Worm (Caenorhabditis elegans) whole organism, L1 larva: ENCODE results near the gene rab-14.

Source experiments
- Y116A8C.19 ChIP-seq: sonication (generic microtip); optimal IDR thresholded peaks from 2 replicates; lab custom pipeline; 2016; ENCODE audit warnings: missing compliant biosample characterization, missing genetic modification characterization, borderline replicate concordance
- aly-2 ChIP-seq: fragments of 150-350 bp; optimal IDR thresholded peaks from 2 replicates; lab custom pipeline; 2014; ENCODE audit warnings: missing biosample characterization, missing genetic modification characterization
- blmp-1 ChIP-seq: fragments of 150-350 bp; optimal IDR thresholded peaks from 2 replicates; lab custom pipeline; 2014; ENCODE audit warnings: missing biosample characterization, missing genetic modification characterization
- ceh-63 ChIP-seq: fragments of 200-800 bp; sonication (Bioruptor generic); optimal IDR thresholded peaks from 2 replicates; lab custom pipeline; 2018; ENCODE audit warnings: mild to moderate bottlenecking, missing genetic modification characterization, missing compliant biosample characterization
- ceh-8 ChIP-seq: fragments of 200-800 bp; sonication (Bioruptor generic); optimal IDR thresholded peaks from 2 replicates; lab custom pipeline; 2018; ENCODE audit warnings: mild to moderate bottlenecking, missing genetic modification characterization, moderate library complexity, missing compliant biosample characterization
- ceh-88 ChIP-seq: fragments of 200-800 bp; sonication (Bioruptor generic); IDR thresholded peaks from 2 replicates; pipeline ENCODE4 v1.3.6; 2022; ENCODE audit warnings: missing genetic modification characterization, missing compliant biosample characterization
- ceh-90 ChIP-seq: sonication (generic microtip); optimal IDR thresholded peaks from 2 replicates; lab custom pipeline; 2016; ENCODE audit warnings: missing genetic modification characterization, missing compliant biosample characterization
- dsc-1 ChIP-seq: sonication (generic microtip); optimal IDR thresholded peaks from 2 replicates; lab custom pipeline; 2016; ENCODE audit warnings: mild to moderate bottlenecking, missing genetic modification characterization, missing compliant biosample characterization
- efl-1 ChIP-seq, 4 experiments: fragments of 150-350 bp; optimal IDR thresholded peaks in 3 of 4; peaks in 1 of 4; 1 replicate in 1 of 4; 2 replicates in 3 of 4; lab custom pipeline; 2014; ENCODE audit warnings: missing biosample characterization in 2 of 4, missing genetic modification characterization in 2 of 4, missing genetic modification reagents in 2 of 4
- egl-13 ChIP-seq: sonication (generic microtip); optimal IDR thresholded peaks from 2 replicates; lab custom pipeline; 2016; ENCODE audit warnings: missing genotype, missing genetic modification reagents, missing genetic modification characterization, missing compliant biosample characterization
- egl-27 ChIP-seq, 2 experiments: fragments of 150-350 bp in 1 of 2; sonication (generic microtip); optimal IDR thresholded peaks; 3 replicates each; lab custom pipeline; 2017 to 2018; ENCODE audit warnings: missing biosample characterization in 2 of 2, missing genetic modification characterization in 2 of 2, missing genetic modification reagents in 2 of 2
- elt-2 ChIP-seq: sonication (generic microtip); optimal IDR thresholded peaks from 2 replicates; lab custom pipeline; 2016; ENCODE audit warnings: missing genetic modification characterization, mild to moderate bottlenecking, inconsistent platforms, missing compliant biosample characterization, missing genetic modification reagents
- elt-3 ChIP-seq, 6 experiments: fragments of 150-350 bp in 1 of 6; sonication (generic microtip); optimal IDR thresholded peaks; 2 replicates each; lab custom pipeline; 2017 to 2018; ENCODE audit warnings: missing biosample characterization in 6 of 6, missing genetic modification characterization in 6 of 6, inconsistent platforms in 1 of 6
- fkh-10 ChIP-seq: sonication (generic microtip); optimal IDR thresholded peaks from 2 replicates; lab custom pipeline; 2017; ENCODE audit warnings: missing biosample characterization, missing genetic modification reagents, missing genetic modification characterization
- fkh-8 ChIP-seq: sonication (generic microtip); optimal IDR thresholded peaks from 2 replicates; lab custom pipeline; 2016; ENCODE audit warnings: mild to moderate bottlenecking, missing genetic modification characterization, missing compliant biosample characterization
- hlh-17 ChIP-seq: fragments of 200-800 bp; sonication (Bioruptor generic); optimal IDR thresholded peaks from 2 replicates; lab custom pipeline; 2018; ENCODE audit warnings: missing genetic modification characterization, mild to moderate bottlenecking, missing compliant biosample characterization, moderate library complexity, borderline replicate concordance
- hpl-2 ChIP-seq: fragments of 150-350 bp; optimal IDR thresholded peaks from 2 replicates; lab custom pipeline; 2014; ENCODE audit warnings: missing biosample characterization, missing genetic modification reagents, missing genetic modification characterization
- lin-14 ChIP-seq: fragments of 200-800 bp; sonication (Bioruptor generic); optimal IDR thresholded peaks from 2 replicates; lab custom pipeline; 2018; ENCODE audit warnings: mild to moderate bottlenecking, missing genetic modification characterization, moderate library complexity, missing compliant biosample characterization
- lin-15B ChIP-seq: fragments of 150-350 bp; sonication (generic microtip); optimal IDR thresholded peaks from 3 replicates; lab custom pipeline; 2014; ENCODE audit warnings: missing biosample characterization, missing genetic modification characterization
- lin-35 ChIP-seq, 2 experiments: fragments of 150-350 bp; optimal IDR thresholded peaks; 2 replicates each; lab custom pipeline; 2014; ENCODE audit warnings: missing biosample characterization in 2 of 2, missing genetic modification characterization in 2 of 2, missing genetic modification reagents in 2 of 2
- lin-39 ChIP-seq: fragments of 150-350 bp; optimal IDR thresholded peaks from 2 replicates; lab custom pipeline; 2014; ENCODE audit warnings: missing biosample characterization, missing genetic modification reagents, missing genetic modification characterization
- lsy-2 ChIP-seq, 2 experiments: fragments of 150-350 bp; optimal IDR thresholded peaks; 2 replicates each; lab custom pipeline; 2014; ENCODE audit warnings: missing biosample characterization in 2 of 2, missing genetic modification characterization in 2 of 2
- mdl-1 ChIP-seq, 2 experiments: fragments of 150-350 bp; optimal IDR thresholded peaks; 2 replicates each; lab custom pipeline; 2014 to 2017; ENCODE audit warnings: missing biosample characterization in 2 of 2, missing genetic modification characterization in 2 of 2, inconsistent platforms in 1 of 2
- mep-1 ChIP-seq: fragments of 150-350 bp; optimal IDR thresholded peaks from 2 replicates; lab custom pipeline; 2014; ENCODE audit warnings: missing biosample characterization, missing genetic modification characterization
- nhr-19 ChIP-seq: fragments of 200-800 bp; sonication (Bioruptor generic); conservative IDR thresholded peaks from 2 replicates; pipeline ENCODE4 v1.3.6; 2022; ENCODE audit warnings: missing genetic modification characterization, missing compliant biosample characterization
- nhr-20 ChIP-seq: sonication (generic microtip); optimal IDR thresholded peaks from 2 replicates; lab custom pipeline; 2016; ENCODE audit warnings: mild to moderate bottlenecking, missing genetic modification characterization, missing compliant biosample characterization
- nhr-28 ChIP-seq: fragments of 150-350 bp; optimal IDR thresholded peaks from 2 replicates; lab custom pipeline; 2014; ENCODE audit warnings: missing biosample characterization, missing genetic modification characterization
- nhr-71 ChIP-seq: sonication (generic microtip); optimal IDR thresholded peaks from 2 replicates; lab custom pipeline; 2016; ENCODE audit warnings: mild to moderate bottlenecking, missing genetic modification characterization, moderate library complexity, missing compliant biosample characterization
- nhr-76 ChIP-seq: sonication (generic microtip); optimal IDR thresholded peaks from 2 replicates; lab custom pipeline; 2017; ENCODE audit warnings: missing biosample characterization, missing genetic modification characterization
- nhr-77 ChIP-seq: fragments of 150-350 bp; optimal IDR thresholded peaks from 2 replicates; lab custom pipeline; 2014; ENCODE audit warnings: missing biosample characterization, missing genetic modification characterization
- nhr-85 ChIP-seq: sonication (generic microtip); peaks from one replicate; lab custom pipeline; 2016; ENCODE audit warnings: missing genetic modification characterization, inconsistent platforms, missing compliant biosample characterization
- pag-3 ChIP-seq: sonication (generic microtip); optimal IDR thresholded peaks from 2 replicates; lab custom pipeline; 2017; ENCODE audit warnings: missing genetic modification characterization, mild to moderate bottlenecking, missing compliant biosample characterization, antibody characterized with exemption, borderline replicate concordance; ENCODE audit not compliant: insufficient read depth
- pax-3 ChIP-seq: fragments of 200-800 bp; sonication (Bioruptor generic); optimal IDR thresholded peaks from 2 replicates; lab custom pipeline; 2018; ENCODE audit warnings: mild to moderate bottlenecking, missing genetic modification characterization, moderate library complexity, missing compliant biosample characterization
- pqm-1 ChIP-seq: sonication (generic microtip); optimal IDR thresholded peaks from 3 replicates; lab custom pipeline; 2017; ENCODE audit warnings: missing biosample characterization, missing genetic modification characterization
- rnt-1 ChIP-seq: sonication (generic microtip); optimal IDR thresholded peaks from 2 replicates; lab custom pipeline; 2016; ENCODE audit warnings: mild to moderate bottlenecking, missing genetic modification characterization, moderate library complexity, missing compliant biosample characterization
- skn-1 ChIP-seq: fragments of 150-350 bp; optimal IDR thresholded peaks from 2 replicates; lab custom pipeline; 2014; ENCODE audit warnings: missing biosample characterization, missing genetic modification characterization
- snpc-4 ChIP-seq: fragments of 150-350 bp; optimal IDR thresholded peaks from 2 replicates; lab custom pipeline; 2014; ENCODE audit warnings: missing biosample characterization, missing genetic modification characterization
- snu-23 ChIP-seq: sonication (generic microtip); optimal IDR thresholded peaks from 2 replicates; lab custom pipeline; 2016; ENCODE audit warnings: missing genetic modification characterization, missing compliant biosample characterization
- sox-4 ChIP-seq: sonication (generic microtip); optimal IDR thresholded peaks from 2 replicates; lab custom pipeline; 2016; ENCODE audit warnings: missing genetic modification characterization, missing compliant biosample characterization
- tlp-1 ChIP-seq: fragments of 150-350 bp; optimal IDR thresholded peaks from 2 replicates; lab custom pipeline; 2014; ENCODE audit warnings: missing biosample characterization, missing genetic modification characterization
- unc-130 ChIP-seq: fragments of 150-350 bp; optimal IDR thresholded peaks from 2 replicates; lab custom pipeline; 2017; ENCODE audit warnings: missing biosample characterization, missing genetic modification characterization, inconsistent platforms
- unc-62 ChIP-seq: fragments of 150-350 bp; optimal IDR thresholded peaks from 2 replicates; lab custom pipeline; 2014; ENCODE audit warnings: missing biosample characterization, missing genetic modification reagents, missing genetic modification characterization
- ztf-4 ChIP-seq: fragments of 150-350 bp; optimal IDR thresholded peaks from 2 replicates; lab custom pipeline; 2014; ENCODE audit warnings: missing biosample characterization, missing genetic modification characterization

Gene rab-14

ce11 chrX:15575460-15575859 is 31.0 kb downstream of the rab-14 start:
- peak; percentile 31; the same call in 1 of the 2 replicates for TF ChIP-seq nhr-19 (GFP tag; lab: Robert Waterston, UW)
- TF ChIP-seq egl-27 (tag; optimal IDR thresholded peaks at IDR 0.05; lab: Kevin White, UChicago), result no peak
- no peak for TF ChIP-seq dsc-1 (tag; lab: Kevin White, UChicago)
- no peak for TF ChIP-seq Y116A8C.19 (tag; lab: Kevin White, UChicago)
- no peak for TF ChIP-seq snpc-4 (tag; lab: Kevin White, UChicago)
- TF ChIP-seq mep-1 (tag; lab: Kevin White, UChicago), result no peak
- TF ChIP-seq lsy-2 (tag; optimal IDR thresholded peaks at IDR 0.05; lab: Kevin White, UChicago), result peak in 1 of 2 experiments; percentile 23
- TF ChIP-seq lin-14 (GFP tag; lab: Kevin White, UChicago), result peak; percentile 37
- no peak for TF ChIP-seq skn-1 (tag; lab: Kevin White, UChicago)
- TF ChIP-seq snu-23 (GFP tag; lab: Kevin White, UChicago), result peak; percentile 23
- no peak for TF ChIP-seq lin-15B (tag; lab: Kevin White, UChicago)
- no peak for TF ChIP-seq fkh-10 (GFP tag; lab: Kevin White, UChicago)
- peak; percentile 56 for TF ChIP-seq unc-130 (tag; lab: Kevin White, UChicago)
- TF ChIP-seq nhr-28 (tag; lab: Kevin White, UChicago), result no peak
- TF ChIP-seq sox-4 (tag; lab: Kevin White, UChicago), result no peak
- TF ChIP-seq hlh-17 (GFP tag; lab: Kevin White, UChicago), result no peak
- peak; percentile 58 for TF ChIP-seq nhr-71 (tag; lab: Kevin White, UChicago)
- no peak for TF ChIP-seq nhr-77 (tag; lab: Kevin White, UChicago)
- TF ChIP-seq nhr-20 (tag; lab: Kevin White, UChicago), result peak; percentile 37
- TF ChIP-seq rnt-1, result peak; percentile 71
- no peak for TF ChIP-seq aly-2
- peak; percentile 98 for TF ChIP-seq pag-3

ce11 chrX:15572021-15572420 is 34.4 kb downstream of the rab-14 start:
- TF ChIP-seq hpl-2, result no peak
- no peak for TF ChIP-seq mdl-1 (tag; optimal IDR thresholded peaks at IDR 0.05; lab: Kevin White, UChicago)
- no peak for TF ChIP-seq tlp-1 (tag; lab: Kevin White, UChicago)
- peak; percentile 36 for TF ChIP-seq ceh-8 (GFP tag; lab: Kevin White, UChicago)

ce11 chrX:15569633-15570032 is 36.8 kb downstream of the rab-14 start:
- TF ChIP-seq snpc-4 (tag; lab: Kevin White, UChicago) (no peak), efl-1 (optimal IDR thresholded peaks at IDR 0.05; lab: Kevin White, UChicago) (no peak), efl-1 (GFP tag; optimal IDR thresholded peaks at IDR 0.05 in 1 of 2; lab: Kevin White, UChicago) (peak in 1 of 2 experiments; percentile 81)
- TF ChIP-seq, all 84 proteins: peak for 1

DNA sequence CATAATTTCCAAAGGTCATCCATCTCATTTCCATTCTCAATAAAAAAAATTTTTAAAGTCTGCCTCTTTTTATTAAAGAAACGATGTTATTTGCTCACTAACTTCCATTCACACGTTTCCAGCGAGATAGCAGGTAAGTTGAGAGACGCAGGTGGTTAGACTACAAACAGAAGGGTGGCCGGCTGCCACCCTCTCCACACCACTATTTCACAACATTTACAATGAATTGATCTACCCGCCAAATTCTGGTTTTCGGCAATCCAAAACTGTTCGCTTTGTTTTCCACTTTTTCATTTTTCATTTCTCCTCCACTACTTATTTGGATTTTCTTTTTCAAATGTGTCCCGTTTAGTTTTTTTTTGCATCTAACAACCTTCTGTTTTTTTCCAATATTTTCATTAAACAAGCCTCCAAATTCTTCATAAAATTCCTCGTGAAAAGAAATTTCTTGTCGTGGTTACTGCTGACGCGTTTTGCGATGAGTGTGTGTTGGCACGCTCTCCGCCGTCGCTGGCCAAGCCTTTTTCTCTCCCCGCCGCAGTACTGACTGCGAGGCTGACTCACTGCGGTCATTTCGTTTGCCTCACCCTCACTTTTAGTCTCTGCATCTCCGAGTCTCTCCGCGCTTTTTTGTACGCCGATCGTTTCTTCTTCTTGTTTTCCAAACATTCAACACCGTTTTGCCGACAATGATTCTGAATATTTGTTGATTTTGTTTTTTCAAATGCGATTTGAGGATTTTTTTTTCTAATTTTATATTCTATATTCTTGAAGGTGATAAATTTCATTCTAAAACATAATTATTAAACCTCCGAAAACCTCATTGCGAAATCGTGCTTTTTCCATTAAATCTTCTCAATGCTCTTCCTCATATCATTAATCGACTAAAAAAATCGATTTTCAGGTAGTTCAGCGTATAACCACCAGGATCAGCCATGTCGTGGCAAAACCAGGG is 38.2 kb downstream of the rab-14 start, which contains the start of gene dyn-1:
Gene dyn-1, plus strand, starts transcription at position 905 of the 955 bp plus-strand sequence.
- TF ChIP-seq lsy-2 (tag; optimal IDR thresholded peaks at IDR 0.05; lab: Kevin White, UChicago) (peak; percentile 62 to 72), blmp-1 (peak; percentile 82), ceh-88 (GFP tag; lab: Robert Waterston, UW) (no peak), nhr-85 (tag; lab: Kevin White, UChicago) (peak; percentile 91), snpc-4 (tag; lab: Kevin White, UChicago) (peak; percentile 58), lin-39 (tag; lab: Kevin White, UChicago) (no peak), pqm-1 (tag; lab: Kevin White, UChicago) (no peak), unc-62 (GFP tag; lab: Kevin White, UChicago) (no peak), ceh-90 (tag; lab: Kevin White, UChicago) (no peak), aly-2 (no peak), lin-15B (tag; lab: Kevin White, UChicago) (peak; percentile 6), Y116A8C.19 (tag; lab: Kevin White, UChicago) (no peak), ceh-63 (no peak), egl-13 (tag; lab: Kevin White, UChicago) (no peak), snu-23 (GFP tag; lab: Kevin White, UChicago) (peak; percentile 86), nhr-76 (tag; lab: Kevin White, UChicago) (no peak), rnt-1 (peak; percentile 70), fkh-8 (no peak), pax-3 (no peak), elt-2 (tag; lab: Kevin White, UChicago) (peak; percentile 30), ztf-4 (tag; lab: Kevin White, UChicago) (no peak), lin-35 (GFP tag; optimal IDR thresholded peaks at IDR 0.05; lab: Kevin White, UChicago) (peak; percentile 58 to 80), mep-1 (tag; lab: Kevin White, UChicago) (peak; percentile 71), elt-3 (tag; optimal IDR thresholded peaks at IDR 0.05; lab: Kevin White, UChicago) (peak in 1 of 6 experiments; percentile 35)
